Worm (Caenorhabditis elegans): Measurements from ENCODE around the gene K10H10.13.

K10H10.13 gene

ce11 chrII:14483813-14484212, 27.3 kb downstream of the K10H10.13 start:
- TF ChIP-seq eyg-1 (tag; optimal IDR thresholded peaks at IDR 0.05): no peak

ce11 chrII:14480772-14481171, 30.3 kb downstream of the K10H10.13 start:
- TF ChIP-seq ztf-16 (tag; optimal IDR thresholded peaks at IDR 0.05): no peak
- TF ChIP-seq ets-4 (tag; optimal IDR thresholded peaks at IDR 0.05): no peak
- TF ChIP-seq pat-9 (tag; optimal IDR thresholded peaks at IDR 0.05): no peak
- TF ChIP-seq madf-2 (tag; optimal IDR thresholded peaks at IDR 0.05): no peak
- no peak for TF ChIP-seq hlh-30 (tag; optimal IDR thresholded peaks at IDR 0.05; ENCODE audit: insufficient read depth)
- TF ChIP-seq che-1 (tag; optimal IDR thresholded peaks at IDR 0.05): no peak
- no peak for TF ChIP-seq C08G9.2 (tag; optimal IDR thresholded peaks at IDR 0.05)
- TF ChIP-seq ceh-30 (tag; optimal IDR thresholded peaks at IDR 0.05): no peak
- no peak for TF ChIP-seq K09A11.1 (tag; optimal IDR thresholded peaks at IDR 0.05; ENCODE audit: insufficient read depth)
- no peak for TF ChIP-seq odd-2 (tag; optimal IDR thresholded peaks at IDR 0.05)
- no peak for TF ChIP-seq ttx-3 (tag; optimal IDR thresholded peaks at IDR 0.05)
- no peak for TF ChIP-seq nhr-232 (tag; optimal IDR thresholded peaks at IDR 0.05)
- TF ChIP-seq ref-2 (tag; optimal IDR thresholded peaks at IDR 0.05): no peak

- TF ChIP-seq ceh-31 (tag; optimal IDR thresholded peaks at IDR 0.05) (peak; percentile 16), syd-9 (tag; optimal IDR thresholded peaks at IDR 0.05) (no peak), gmeb-2 (tag; optimal IDR thresholded peaks at IDR 0.05) (no peak), tbx-2 (tag; optimal IDR thresholded peaks at IDR 0.05) (peak; percentile 38), C08G9.2 (tag; optimal IDR thresholded peaks at IDR 0.05) (peak; percentile 27), unc-3 (GFP tag; conservative IDR thresholded peaks at IDR 0.05) (no peak), unc-3 (tag; optimal IDR thresholded peaks at IDR 0.05) (no peak), zip-5 (tag; optimal IDR thresholded peaks at IDR 0.05) (peak; percentile 9), ttx-3 (tag; optimal IDR thresholded peaks at IDR 0.05) (no peak), ceh-22 (tag; optimal IDR thresholded peaks at IDR 0.05) (no peak), ama-1 (optimal IDR thresholded peaks at IDR 0.05) (no peak), ceh-48 (tag; optimal IDR thresholded peaks at IDR 0.05) (no peak), mec-3 (tag; optimal IDR thresholded peaks at IDR 0.05; ENCODE audit: borderline replicate concordance) (no peak), ahr-1 (tag; optimal IDR thresholded peaks at IDR 0.05) (no peak), ref-2 (tag; optimal IDR thresholded peaks at IDR 0.05) (no peak), T23F11.4 (GFP tag; optimal IDR thresholded peaks at IDR 0.05) (no peak), pag-3 (tag; optimal IDR thresholded peaks at IDR 0.05; ENCODE audit: borderline replicate concordance) (no peak)
These were observed 31.4 kb downstream of the K10H10.13 start, which contains the start of gene C13B4.1 for ce11 chrII:14479583-14480245. Gene C13B4.1 (minus strand): TSS chrII:14479633.

- TF ChIP-seq C38D4.7 (GFP tag; optimal IDR thresholded peaks at IDR 0.05): peak; percentile 6
- TF ChIP-seq syd-9 (tag; optimal IDR thresholded peaks at IDR 0.05): no peak
- no peak for TF ChIP-seq mec-3 (tag; optimal IDR thresholded peaks at IDR 0.05; ENCODE audit: borderline replicate concordance)
- peak; percentile 24 for TF ChIP-seq K09A11.1 (tag; optimal IDR thresholded peaks at IDR 0.05; ENCODE audit: insufficient read depth)
- no peak for TF ChIP-seq hlh-15 (tag; optimal IDR thresholded peaks at IDR 0.05)
- peak; percentile 25 for TF ChIP-seq che-1 (tag; optimal IDR thresholded peaks at IDR 0.05)
- TF ChIP-seq K02D7.2 (tag; optimal IDR thresholded peaks at IDR 0.05): no peak
These were observed 36.4 kb downstream of the K10H10.13 start for ce11 chrII:14474700-14475099.

ce11 chrII:14470020-14470419, 41.1 kb downstream of the K10H10.13 start:
- TF ChIP-seq unc-42 (tag; optimal IDR thresholded peaks at IDR 0.05) (peak; percentile 85), pat-9 (tag; optimal IDR thresholded peaks at IDR 0.05) (no peak)
